Worm (Caenorhabditis elegans): ENCODE measurements around the gene gba-1.
A peak's percentile ranks its signal among the peaks of the same experiment; 100 is the strongest.
"Not testable (repeated sequence)": the region's sequence is repeated elsewhere in the genome, so short reads cannot be mapped to it uniquely, and the experiment has no call there.

gba-1 gene

ce11 chrII:2140817-2141216 is 35.7 kb upstream of the gba-1 start, which contains the start of gene C40A11.3:
Gene C40A11.3, plus strand, starts transcription at chrII:2141117.
- TF ChIP-seq nhr-76 (tag; optimal IDR thresholded peaks at IDR 0.05) (no peak), snpc-4 (tag; optimal IDR thresholded peaks at IDR 0.05) (no peak), unc-39 (tag; optimal IDR thresholded peaks at IDR 0.05) (no peak), skn-1 (tag; optimal IDR thresholded peaks at IDR 0.05) (no peak)

DNA sequence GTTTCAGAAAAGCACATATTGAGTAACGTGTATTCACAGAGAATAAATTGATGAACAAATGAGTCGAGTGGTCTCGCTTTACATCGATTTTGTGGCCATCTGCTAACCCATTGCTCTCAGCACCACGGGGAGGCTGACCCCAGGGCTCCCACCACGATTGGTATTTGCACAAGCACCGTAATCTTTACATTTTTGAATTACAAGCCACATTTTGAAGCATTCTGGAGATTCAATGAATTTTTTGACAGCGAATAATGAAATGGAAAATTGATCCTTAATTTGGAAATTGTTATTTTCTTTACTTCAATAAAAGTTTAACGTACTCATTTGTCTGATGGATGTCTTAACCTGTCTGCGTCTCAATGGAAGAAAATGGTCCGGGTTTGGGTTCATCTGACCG is 31.0 kb upstream of the gba-1 start, which contains the start of gene C40A11.6:
TSS of gene C40A11.6 (minus strand) at position 101 of the 400 bp plus-strand sequence.
- TF ChIP-seq aly-2 (tag; optimal IDR thresholded peaks at IDR 0.05) (no peak), egl-5 (tag; optimal IDR thresholded peaks at IDR 0.05) (no peak), nhr-76 (tag; optimal IDR thresholded peaks at IDR 0.05) (no peak), lin-39 (tag; optimal IDR thresholded peaks at IDR 0.05) (no peak), nfya-1 (tag; optimal IDR thresholded peaks at IDR 0.05; ENCODE audit: insufficient read depth) (no peak), sea-2 (GFP tag; optimal IDR thresholded peaks at IDR 0.05) (no peak), lsy-12 (tag; optimal IDR thresholded peaks at IDR 0.05) (no peak), jun-1 (tag; optimal IDR thresholded peaks at IDR 0.05) (no peak), ztf-11 (tag; optimal IDR thresholded peaks at IDR 0.05) (no peak), zag-1 (tag; optimal IDR thresholded peaks at IDR 0.05) (no peak), mdl-1 (tag; optimal IDR thresholded peaks at IDR 0.05) (no peak), ceh-82 (tag; optimal IDR thresholded peaks at IDR 0.05) (no peak), pha-4 (tag; optimal IDR thresholded peaks at IDR 0.05) (no peak), R02D3.7 (tag; optimal IDR thresholded peaks at IDR 0.05) (no peak)

- TF ChIP-seq egl-27 (tag; optimal IDR thresholded peaks at IDR 0.05) (no peak), elt-1 (tag; optimal IDR thresholded peaks at IDR 0.05) (no peak), tbx-2 (tag; optimal IDR thresholded peaks at IDR 0.05) (no peak), zag-1 (tag; optimal IDR thresholded peaks at IDR 0.05) (no peak), nhr-237 (tag; optimal IDR thresholded peaks at IDR 0.05) (no peak), ceh-9 (tag; optimal IDR thresholded peaks at IDR 0.05) (no peak), nhr-28 (tag; optimal IDR thresholded peaks at IDR 0.05) (no peak), elt-3 (tag; optimal IDR thresholded peaks at IDR 0.05) (no peak), ceh-28 (tag; optimal IDR thresholded peaks at IDR 0.05) (no peak)
These were observed 29.6 kb upstream of the gba-1 start, which contains the start of gene C40A11.2 for ce11 chrII:2146900-2147375. Gene C40A11.2, plus strand, starts transcription at chrII:2146950.

ce11 chrII:2150485-2150985 is 26.0 kb upstream of the gba-1 start, which contains the start of the genes C40A11.7 and C40A11.8:
Gene C40A11.7, minus strand, starts transcription at chrII:2150585.
Gene C40A11.8, minus strand, starts transcription at chrII:2150935.
- TF ChIP-seq nhr-67 (tag; optimal IDR thresholded peaks at IDR 0.05) (no peak), lin-39 (tag; optimal IDR thresholded peaks at IDR 0.05) (no peak), elt-1 (tag; optimal IDR thresholded peaks at IDR 0.05) (no peak), mml-1 (tag; optimal IDR thresholded peaks at IDR 0.05) (no peak), nhr-12 (tag; optimal IDR thresholded peaks at IDR 0.05) (no peak), skn-1 (tag; optimal IDR thresholded peaks at IDR 0.05) (no peak), sea-2 (GFP tag; optimal IDR thresholded peaks at IDR 0.05) (no peak), aly-2 (tag; optimal IDR thresholded peaks at IDR 0.05) (no peak), ceh-9 (tag; optimal IDR thresholded peaks at IDR 0.05) (no peak), nhr-28 (tag; optimal IDR thresholded peaks at IDR 0.05) (no peak), hmg-11 (tag; optimal IDR thresholded peaks at IDR 0.05) (no peak), unc-39 (tag; optimal IDR thresholded peaks at IDR 0.05) (no peak), elt-3 (tag; optimal IDR thresholded peaks at IDR 0.05) (no peak), jun-1 (tag; optimal IDR thresholded peaks at IDR 0.05) (no peak), ama-1 (optimal IDR thresholded peaks at IDR 0.05) (no peak), ceh-28 (tag; optimal IDR thresholded peaks at IDR 0.05) (no peak), zag-1 (tag; optimal IDR thresholded peaks at IDR 0.05) (no peak), elt-2 (tag; optimal IDR thresholded peaks at IDR 0.05) (no peak), R02D3.7 (tag; optimal IDR thresholded peaks at IDR 0.05) (no peak)

ce11 chrII:2152455-2152854 is 24.1 kb upstream of the gba-1 start:
- no peak for TF ChIP-seq jun-1 (tag; optimal IDR thresholded peaks at IDR 0.05)
- peak; percentile 9 for TF ChIP-seq pqm-1 (tag; optimal IDR thresholded peaks at IDR 0.05)

ce11 chrII:2153708-2154107 is 22.8 kb upstream of the gba-1 start, which contains the start of gene math-18:
Gene math-18, plus strand, starts transcription at chrII:2154008.
- not testable (repeated sequence) for TF ChIP-seq skn-1, ceh-16, pqm-1 (tag; optimal IDR thresholded peaks at IDR 0.05)
